Worm (Caenorhabditis elegans) whole organism, young adult: Measurements from ENCODE around the gene T23B12.6.

Experiments used
- B0035.1 ChIP-seq: sonication (generic microtip); optimal IDR thresholded peaks from 2 replicates; lab custom pipeline; 2016; ENCODE audit warnings: missing genetic modification characterization, mild to moderate bottlenecking, missing compliant biosample characterization, missing genotype, missing genetic modification reagents
- C17E4.6 ChIP-seq: fragments of 200-800 bp; sonication (Bioruptor generic); IDR thresholded peaks from 2 replicates; pipeline ENCODE4 v1.3.6; 2022; ENCODE audit warnings: missing genetic modification reagents, missing genetic modification characterization, missing compliant biosample characterization
- D2030.7 ChIP-seq: fragments of 200-800 bp; sonication (Bioruptor generic); IDR thresholded peaks from 2 replicates; pipeline ENCODE4 v1.3.6; 2022; ENCODE audit warnings: missing genetic modification reagents, missing genetic modification characterization, missing compliant biosample characterization
- F22D6.2 ChIP-seq: sonication (generic microtip); optimal IDR thresholded peaks from 2 replicates; lab custom pipeline; 2016; ENCODE audit warnings: mild to moderate bottlenecking, missing genetic modification characterization, missing compliant biosample characterization
- F49E8.2 ChIP-seq: sonication (generic microtip); optimal IDR thresholded peaks from 3 replicates; lab custom pipeline; 2017; ENCODE audit warnings: missing genetic modification characterization, mild to moderate bottlenecking, missing compliant biosample characterization, antibody characterized with exemption, moderate library complexity; ENCODE audit not compliant: insufficient read depth
- F52B5.7 ChIP-seq: sonication (generic microtip); optimal IDR thresholded peaks from 2 replicates; lab custom pipeline; 2016; ENCODE audit warnings: mild to moderate bottlenecking, missing genetic modification characterization, missing compliant biosample characterization
- K11D2.4 ChIP-seq: fragments of 200-800 bp; sonication (Bioruptor generic); IDR thresholded peaks from 2 replicates; pipeline ENCODE4 v1.3.6; 2022; ENCODE audit warnings: missing genetic modification reagents, missing genetic modification characterization, missing compliant biosample characterization
- T26A5.8 ChIP-seq: sonication (generic microtip); optimal IDR thresholded peaks from 2 replicates; lab custom pipeline; 2016; ENCODE audit warnings: missing genetic modification characterization, missing compliant biosample characterization
- Y53F4B.3 ChIP-seq: fragments of 200-800 bp; sonication (Bioruptor generic); IDR thresholded peaks from 2 replicates; pipeline ENCODE4 v1.3.6; 2022; ENCODE audit warnings: missing genetic modification reagents, missing genetic modification characterization, missing compliant biosample characterization
- Y67H2A.10 ChIP-seq: fragments of 200-800 bp; sonication (Bioruptor generic); conservative IDR thresholded peaks from 2 replicates; pipeline ENCODE4 v1.3.6; 2022; ENCODE audit warnings: missing genetic modification reagents, missing genetic modification characterization, missing compliant biosample characterization
- Y95B8A.8 ChIP-seq: fragments of 200-800 bp; sonication (Bioruptor generic); IDR thresholded peaks from 2 replicates; pipeline ENCODE4 v1.3.6; 2022; ENCODE audit warnings: missing genetic modification reagents, missing genetic modification characterization, missing compliant biosample characterization
- aptf-3 ChIP-seq: fragments of 200-800 bp; sonication (Bioruptor generic); IDR thresholded peaks from 2 replicates; pipeline ENCODE4 v1.3.6; 2022; ENCODE audit warnings: missing genetic modification characterization, missing compliant biosample characterization
- atf-7 ChIP-seq: sonication (generic microtip); optimal IDR thresholded peaks from 2 replicates; lab custom pipeline; 2017; ENCODE audit warnings: mild to moderate bottlenecking, missing genetic modification characterization, missing compliant biosample characterization
- bed-1 ChIP-seq: fragments of 200-800 bp; sonication (Bioruptor generic); IDR thresholded peaks from 2 replicates; pipeline ENCODE4 v1.3.6; 2022; ENCODE audit warnings: missing genetic modification reagents, missing genetic modification characterization, missing compliant biosample characterization
- cebp-2 ChIP-seq: fragments of 200-800 bp; sonication (Bioruptor generic); IDR thresholded peaks from 2 replicates; pipeline ENCODE4 v1.3.6; 2022; ENCODE audit warnings: missing genetic modification characterization, missing compliant biosample characterization
- ceh-100 ChIP-seq: fragments of 200-800 bp; sonication (Bioruptor generic); IDR thresholded peaks from 2 replicates; pipeline ENCODE4 v1.3.6; 2022; ENCODE audit warnings: missing genetic modification reagents, missing genetic modification characterization, missing compliant biosample characterization
- ceh-79 ChIP-seq: sonication (generic microtip); optimal IDR thresholded peaks from 2 replicates; lab custom pipeline; 2017; ENCODE audit warnings: mild to moderate bottlenecking, missing genetic modification characterization, missing compliant biosample characterization
- chd-7 ChIP-seq: sonication (generic microtip); optimal IDR thresholded peaks from 2 replicates; lab custom pipeline; 2016; ENCODE audit warnings: mild to moderate bottlenecking, missing genetic modification characterization, moderate library complexity, missing compliant biosample characterization
- egl-18 ChIP-seq: fragments of 200-800 bp; sonication (Bioruptor generic); IDR thresholded peaks from 2 replicates; pipeline ENCODE4 v1.3.6; 2022; ENCODE audit warnings: missing genetic modification reagents, missing genetic modification characterization, missing compliant biosample characterization
- egl-44 ChIP-seq: fragments of 200-800 bp; sonication (Bioruptor generic); IDR thresholded peaks from 2 replicates; pipeline ENCODE4 v1.3.6; 2022; ENCODE audit warnings: missing genetic modification reagents, missing genetic modification characterization, missing compliant biosample characterization
- egrh-3 ChIP-seq: fragments of 200-800 bp; sonication (Bioruptor generic); IDR thresholded peaks from 2 replicates; pipeline ENCODE4 v1.3.6; 2022; ENCODE audit warnings: missing genetic modification reagents, missing genetic modification characterization, missing compliant biosample characterization
- fkh-3 ChIP-seq: sonication (generic microtip); optimal IDR thresholded peaks from 2 replicates; lab custom pipeline; 2016; ENCODE audit warnings: mild to moderate bottlenecking, missing genetic modification characterization, missing compliant biosample characterization
- gei-17 ChIP-seq: fragments of 200-800 bp; sonication (Bioruptor generic); optimal IDR thresholded peaks from 2 replicates; lab custom pipeline; 2018; ENCODE audit warnings: mild to moderate bottlenecking, missing genetic modification characterization, missing compliant biosample characterization
- him-1 ChIP-seq: sonication (generic microtip); optimal IDR thresholded peaks from 2 replicates; lab custom pipeline; 2016; ENCODE audit warnings: missing genotype, missing genetic modification reagents, missing genetic modification characterization, missing compliant biosample characterization
- hmg-1.2 ChIP-seq: fragments of 200-800 bp; sonication (Bioruptor generic); IDR thresholded peaks from 2 replicates; pipeline ENCODE4 v1.3.6; 2022; ENCODE audit warnings: missing genetic modification reagents, missing genetic modification characterization, missing compliant biosample characterization
- hrde-1 ChIP-seq: sonication (generic microtip); optimal IDR thresholded peaks from 2 replicates; lab custom pipeline; 2016; ENCODE audit warnings: missing genetic modification characterization, mild to moderate bottlenecking, missing compliant biosample characterization, moderate library complexity, missing genotype, missing genetic modification reagents, borderline replicate concordance
- lin-35 ChIP-seq, 3 experiments: fragments of 150-350 bp in 2 of 3; sonication (generic microtip) in 1 of 3; optimal IDR thresholded peaks; 2 replicates each; lab custom pipeline; 2014 to 2018; ENCODE audit warnings: missing biosample characterization in 3 of 3, missing genetic modification characterization in 3 of 3, missing genetic modification reagents in 3 of 3
- lir-1 ChIP-seq: fragments of 200-800 bp; sonication (Bioruptor generic); conservative IDR thresholded peaks from 2 replicates; pipeline ENCODE4 v1.3.6; 2022; ENCODE audit warnings: missing genetic modification reagents, missing genetic modification characterization, missing compliant biosample characterization
- lsl-1 ChIP-seq: fragments of 200-800 bp; sonication (Bioruptor generic); optimal IDR thresholded peaks from 2 replicates; lab custom pipeline; 2018; ENCODE audit warnings: mild to moderate bottlenecking, missing genetic modification characterization, moderate library complexity, missing compliant biosample characterization
- madf-8 ChIP-seq: fragments of 200-800 bp; sonication (Bioruptor generic); conservative IDR thresholded peaks from 2 replicates; pipeline ENCODE4 v1.3.6; 2022; ENCODE audit warnings: missing genetic modification reagents, missing genetic modification characterization, missing compliant biosample characterization
- mes-4 ChIP-seq: sonication (generic microtip); optimal IDR thresholded peaks from 2 replicates; lab custom pipeline; 2016; ENCODE audit warnings: missing genotype, missing genetic modification characterization, missing compliant biosample characterization
- rpc-1 ChIP-seq, 2 experiments: fragments of 150-350 bp in 1 of 2; sonication (generic microtip) in 1 of 2; optimal IDR thresholded peaks; 2 replicates each; lab custom pipeline; 2014 to 2018; ENCODE audit warnings: missing biosample characterization in 1 of 2, missing genetic modification characterization in 1 of 2, missing genetic modification reagents in 1 of 2, missing genotype in 1 of 2
- snpc-1.3 ChIP-seq: sonication (generic microtip); optimal IDR thresholded peaks from 2 replicates; lab custom pipeline; 2017; ENCODE audit warnings: missing genetic modification characterization, mild to moderate bottlenecking, missing compliant biosample characterization, antibody characterized with exemption, moderate library complexity, missing genotype, missing genetic modification reagents; ENCODE audit not compliant: insufficient read depth
- snpc-3.4 ChIP-seq: sonication (generic microtip); optimal IDR thresholded peaks from 2 replicates; lab custom pipeline; 2017; ENCODE audit warnings: missing genetic modification characterization, mild to moderate bottlenecking, missing compliant biosample characterization, antibody characterized with exemption, moderate library complexity, missing genotype, missing genetic modification reagents
- snpc-4 ChIP-seq, 5 experiments: fragments of 150-350 bp in 1 of 5; sonication (generic microtip) in 4 of 5; optimal IDR thresholded peaks; 2 replicates each; lab custom pipeline; 2014 to 2018; ENCODE audit warnings: missing genetic modification characterization in 5 of 5, missing biosample characterization in 3 of 5, antibody characterized with exemption in 2 of 5, mild to moderate bottlenecking in 2 of 5, missing compliant biosample characterization in 2 of 5, missing genotype in 2 of 5, moderate library complexity in 2 of 5, missing genetic modification reagents in 1 of 5
- tlf-1 ChIP-seq: fragments of 200-800 bp; sonication (Bioruptor generic); optimal IDR thresholded peaks from 2 replicates; lab custom pipeline; 2018; ENCODE audit warnings: mild to moderate bottlenecking, missing genetic modification characterization, missing compliant biosample characterization
- zfh-2 ChIP-seq: fragments of 200-800 bp; sonication (Bioruptor generic); conservative IDR thresholded peaks from 2 replicates; pipeline ENCODE4 v1.3.6; 2022; ENCODE audit warnings: missing genetic modification reagents, missing genetic modification characterization, missing compliant biosample characterization
- ztf-6 ChIP-seq: fragments of 200-800 bp; sonication (Bioruptor generic); IDR thresholded peaks from 2 replicates; pipeline ENCODE4 v1.3.6; 2022; ENCODE audit warnings: missing genetic modification reagents, missing genetic modification characterization, missing compliant biosample characterization

The T23B12.6 gene

ce11 chrV:8495965-8496364 is 35.7 kb upstream of the T23B12.6 start (continued):
- TF ChIP-seq tlf-1 (GFP tag; lab: Kevin White, UChicago) (no peak), bed-1 (no peak), C17E4.6 (GFP tag; lab: Robert Waterston, UW) (no peak), lin-35 (GFP tag; optimal IDR thresholded peaks at IDR 0.05; lab: Kevin White, UChicago) (no peak), ceh-100 (GFP tag; lab: Robert Waterston, UW) (no peak), egl-44 (GFP tag; lab: Robert Waterston, UW) (0 out of 2 replicates have a peak, but pooled peaks have one; percentile 26), ztf-6 (no peak), aptf-3 (GFP tag; lab: Robert Waterston, UW) (no peak), ceh-79 (tag; lab: Kevin White, UChicago) (no peak), egl-18 (GFP tag; lab: Robert Waterston, UW) (no peak), snpc-3.4 (tag; lab: Kevin White, UChicago) (peak; percentile 34), zfh-2 (GFP tag; lab: Robert Waterston, UW) (no peak), D2030.7 (GFP tag; lab: Robert Waterston, UW) (peak; percentile 66), cebp-2 (GFP tag; lab: Robert Waterston, UW) (0 out of 2 replicates have a peak, but pooled peaks have one; percentile 44), fkh-3 (tag; lab: Kevin White, UChicago) (no peak), atf-7 (tag; lab: Kevin White, UChicago) (no peak), hrde-1 (peak; percentile 6), F52B5.7 (no peak), lir-1 (no peak), snpc-4 (GFP tag; optimal IDR thresholded peaks at IDR 0.05; lab: Kevin White, UChicago) (peak; percentile 17), snpc-4 (tag; optimal IDR thresholded peaks at IDR 0.05; lab: Kevin White, UChicago) (peak; percentile 43 to 90 (median 68)), lsl-1 (GFP tag; lab: Kevin White, UChicago) (peak; percentile 39), mes-4 (tag; lab: Kevin White, UChicago) (no peak), rpc-1 (optimal IDR thresholded peaks at IDR 0.05; lab: Kevin White, UChicago) (peak; percentile 72), rpc-1 (tag; optimal IDR thresholded peaks at IDR 0.05; lab: Kevin White, UChicago) (peak; percentile 88), K11D2.4 (no peak), F49E8.2 (tag; lab: Kevin White, UChicago) (peak; percentile 21), F22D6.2 (tag; lab: Kevin White, UChicago) (no peak), snpc-1.3 (tag; lab: Kevin White, UChicago) (peak; percentile 47), gei-17 (GFP tag; lab: Kevin White, UChicago) (no peak), Y67H2A.10 (GFP tag; lab: Robert Waterston, UW) (peak; percentile 35; the same call in 1 of the 2 replicates), T26A5.8 (tag; lab: Kevin White, UChicago) (peak; percentile 70), egrh-3 (no peak), chd-7 (tag; lab: Kevin White, UChicago) (no peak), Y95B8A.8 (GFP tag; lab: Robert Waterston, UW) (0 out of 2 replicates have a peak, but pooled peaks have one; percentile 77), Y53F4B.3 (no peak), B0035.1 (no peak), him-1 (tag; lab: Kevin White, UChicago) (peak; percentile 89), madf-8 (GFP tag; lab: Robert Waterston, UW) (no peak), hmg-1.2 (peak; percentile 72)
